Fruit fly (Drosophila melanogaster) whole organism, embryonic: ENCODE results near the gene CG2794.
A peak's percentile ranks its signal among the peaks of the same experiment; 100 is the strongest.

Experiments
- Awh ChIP-seq: fragments of 200-800 bp; sonication (Bioruptor generic); IDR thresholded peaks from 2 replicates; pipeline ENCODE4, ENCODE4 v1.3.6; 2022; ENCODE audit warnings: missing biosample characterization, missing genetic modification characterization
- BEAF-32 ChIP-seq: fragments of 200-800 bp; sonication (Bioruptor generic); optimal IDR thresholded peaks from 3 replicates; lab custom pipeline; 2017; ENCODE audit warnings: missing biosample characterization, missing genetic modification characterization, mild to moderate bottlenecking, moderate library complexity, missing genetic modification reagents
- Bteb2 ChIP-seq: fragments of 200-800 bp; sonication (Bioruptor generic); optimal IDR thresholded peaks from 2 replicates; lab custom pipeline; 2016; ENCODE audit warnings: missing biosample characterization, missing genetic modification characterization
- CG10979 ChIP-seq: fragments of 200-800 bp; sonication (Bioruptor generic); optimal IDR thresholded peaks from 2 replicates; lab custom pipeline; 2018; ENCODE audit warnings: missing biosample characterization, mild to moderate bottlenecking, missing genetic modification characterization, moderate library complexity
- CG11247 ChIP-seq: fragments of 200-800 bp; sonication (Bioruptor generic); IDR thresholded peaks from 2 replicates; pipeline ENCODE4 v1.3.6; 2022; ENCODE audit warnings: missing biosample characterization, missing genetic modification characterization
- CG11723 ChIP-seq: fragments of 200-800 bp; sonication (Bioruptor generic); optimal IDR thresholded peaks from 2 replicates; lab custom pipeline; 2017; ENCODE audit warnings: missing biosample characterization, mild to moderate bottlenecking, missing genetic modification characterization
- CG12659 ChIP-seq: fragments of 200-800 bp; sonication (Bioruptor generic); optimal IDR thresholded peaks from 3 replicates; lab custom pipeline; 2017; ENCODE audit warnings: mild to moderate bottlenecking, missing biosample characterization, missing genetic modification reagents, missing genetic modification characterization
- CG15011 ChIP-seq: fragments of 200-800 bp; sonication (Bioruptor generic); optimal IDR thresholded peaks from 3 replicates; lab custom pipeline; 2018; ENCODE audit warnings: missing biosample characterization, mild to moderate bottlenecking, missing genetic modification characterization
- CG15073 ChIP-seq: fragments of 200-800 bp; sonication (Bioruptor generic); optimal IDR thresholded peaks from 2 replicates; lab custom pipeline; 2016; ENCODE audit warnings: missing biosample characterization, missing genetic modification characterization
- CG16863 ChIP-seq: fragments of 200-800 bp; sonication (Bioruptor generic); optimal IDR thresholded peaks from 3 replicates; lab custom pipeline; 2016; ENCODE audit warnings: missing biosample characterization, missing genetic modification characterization
- CG17385 ChIP-seq: fragments of 200-800 bp; sonication (Bioruptor generic); optimal IDR thresholded peaks from 3 replicates; lab custom pipeline; 2018; ENCODE audit warnings: missing biosample characterization, mild to moderate bottlenecking, missing genetic modification characterization
- CG18011 ChIP-seq: fragments of 200-800 bp; sonication (Bioruptor generic); optimal IDR thresholded peaks from 2 replicates; lab custom pipeline; 2017; ENCODE audit warnings: missing biosample characterization, missing genetic modification characterization, mild to moderate bottlenecking, moderate library complexity, missing genotype
- CG2889 ChIP-seq: fragments of 200-800 bp; sonication (Bioruptor generic); IDR thresholded peaks from 3 replicates; pipeline ENCODE4 v1.3.6; 2022; ENCODE audit warnings: missing biosample characterization, missing genetic modification characterization
- CG3065 ChIP-seq: fragments of 200-800 bp; sonication (Bioruptor generic); optimal IDR thresholded peaks from 2 replicates; lab custom pipeline; 2016; ENCODE audit warnings: missing biosample characterization, missing genetic modification characterization
- CG3163 ChIP-seq: fragments of 200-800 bp; sonication (Bioruptor generic); optimal IDR thresholded peaks from 3 replicates; lab custom pipeline; 2016; ENCODE audit warnings: missing biosample characterization, missing genetic modification characterization
- CG32532 ChIP-seq: fragments of 200-800 bp; sonication (Bioruptor generic); IDR thresholded peaks from 2 replicates; pipeline ENCODE4 v1.3.6; 2022; ENCODE audit warnings: missing biosample characterization, missing genetic modification characterization
- CG3281 ChIP-seq: fragments of 200-800 bp; sonication (Bioruptor generic); optimal IDR thresholded peaks from 3 replicates; lab custom pipeline; 2017; ENCODE audit warnings: missing biosample characterization, mild to moderate bottlenecking, missing genetic modification characterization
- CG3838 ChIP-seq: fragments of 200-800 bp; sonication (Bioruptor generic); optimal IDR thresholded peaks from 3 replicates; lab custom pipeline; 2016; ENCODE audit warnings: missing biosample characterization, missing genetic modification characterization
- CG4360 ChIP-seq: fragments of 200-800 bp; sonication (Bioruptor generic); IDR thresholded peaks from 2 replicates; pipeline ENCODE4 v1.3.6; 2022; ENCODE audit warnings: missing biosample characterization, missing genetic modification characterization
- CG7271 ChIP-seq: fragments of 200-800 bp; sonication (Bioruptor generic); optimal IDR thresholded peaks from 2 replicates; lab custom pipeline; 2018; ENCODE audit warnings: missing biosample characterization, mild to moderate bottlenecking, missing genetic modification characterization, moderate library complexity
- CG8388 ChIP-seq: fragments of 200-800 bp; sonication (Bioruptor generic); optimal IDR thresholded peaks from 2 replicates; lab custom pipeline; 2019; ENCODE audit warnings: missing biosample characterization, mild to moderate bottlenecking, missing genetic modification characterization, moderate library complexity
- CG9727 ChIP-seq: fragments of 200-800 bp; sonication (Bioruptor generic); optimal IDR thresholded peaks from 3 replicates; lab custom pipeline; 2017; ENCODE audit warnings: missing biosample characterization, mild to moderate bottlenecking, missing genetic modification characterization
- CTCF ChIP-seq: fragments of 200-800 bp; sonication (Bioruptor generic); optimal IDR thresholded peaks from 2 replicates; lab custom pipeline; 2017; ENCODE audit warnings: missing biosample characterization, mild to moderate bottlenecking, missing genetic modification characterization, moderate library complexity
- CoRest ChIP-seq: fragments of 200-800 bp; sonication (Bioruptor generic); optimal IDR thresholded peaks from 3 replicates; lab custom pipeline; 2018; ENCODE audit warnings: missing biosample characterization, mild to moderate bottlenecking, missing genetic modification characterization, moderate library complexity
- Dip3 ChIP-seq: fragments of 200-800 bp; sonication (Bioruptor generic); optimal IDR thresholded peaks from 3 replicates; lab custom pipeline; 2016; ENCODE audit warnings: missing biosample characterization, missing genetic modification characterization
- Drgx ChIP-seq: fragments of 200-800 bp; sonication (Bioruptor generic); IDR thresholded peaks from 2 replicates; pipeline ENCODE4 v1.3.6; 2022; ENCODE audit warnings: missing biosample characterization, missing genetic modification characterization
- E2f1 ChIP-seq: fragments of 200-800 bp; sonication (Bioruptor generic); IDR thresholded peaks from 2 replicates; pipeline ENCODE4 v1.3.6; 2022; ENCODE audit warnings: missing biosample characterization, missing genetic modification characterization
- HmgD ChIP-seq: fragments of 200-800 bp; sonication (Bioruptor generic); optimal IDR thresholded peaks from 3 replicates; lab custom pipeline; 2016; ENCODE audit warnings: missing biosample characterization, missing genetic modification characterization
- Hr3 ChIP-seq: fragments of 200-800 bp; sonication (Bioruptor generic); optimal IDR thresholded peaks from 3 replicates; lab custom pipeline; 2016; ENCODE audit warnings: missing biosample characterization, missing genetic modification characterization
- Mrtf ChIP-seq: fragments of 200-800 bp; sonication (Bioruptor generic); IDR thresholded peaks from 3 replicates; pipeline ENCODE4 v1.3.6; 2022; ENCODE audit warnings: missing biosample characterization, missing genetic modification characterization
- Taf1 ChIP-seq: fragments of 200-800 bp; sonication (Bioruptor generic); IDR thresholded peaks from 2 replicates; pipeline ENCODE4 v1.3.6; 2022; ENCODE audit warnings: missing biosample characterization, missing genetic modification characterization
- ato ChIP-seq: fragments of 200-800 bp; sonication (Bioruptor generic); IDR thresholded peaks from 2 replicates; pipeline ENCODE4 v1.3.6; 2022; ENCODE audit warnings: missing biosample characterization, missing genetic modification characterization; ENCODE audit not compliant: partially characterized antibody
- az2 ChIP-seq: fragments of 200-800 bp; sonication (Bioruptor generic); optimal IDR thresholded peaks from 3 replicates; lab custom pipeline; 2016; ENCODE audit warnings: missing biosample characterization, missing genetic modification characterization
- bcd ChIP-seq: fragments of 200-800 bp; sonication (Bioruptor generic); optimal IDR thresholded peaks from 2 replicates; lab custom pipeline; 2017; ENCODE audit warnings: missing biosample characterization, mild to moderate bottlenecking, missing genetic modification characterization
- corto ChIP-seq: fragments of 200-800 bp; sonication (Bioruptor generic); optimal IDR thresholded peaks from 2 replicates; lab custom pipeline; 2016; ENCODE audit warnings: missing biosample characterization, mild to moderate bottlenecking, missing genetic modification characterization, moderate library complexity
- crc ChIP-seq: fragments of 200-800 bp; sonication (Bioruptor generic); optimal IDR thresholded peaks from 2 replicates; lab custom pipeline; 2016; ENCODE audit warnings: missing biosample characterization, missing genetic modification characterization
- disco-r ChIP-seq: fragments of 200-800 bp; sonication (Bioruptor generic); optimal IDR thresholded peaks from 2 replicates; lab custom pipeline; 2016; ENCODE audit warnings: missing biosample characterization, missing genetic modification characterization
- gcm2 ChIP-seq: fragments of 200-800 bp; sonication (Bioruptor generic); optimal IDR thresholded peaks from 2 replicates; lab custom pipeline; 2016; ENCODE audit warnings: missing biosample characterization, missing genetic modification characterization
- gro ChIP-seq: fragments of 200-800 bp; sonication (Bioruptor generic); optimal IDR thresholded peaks from 2 replicates; lab custom pipeline; 2016; ENCODE audit warnings: missing biosample characterization, missing genetic modification characterization
- her ChIP-seq: fragments of 200-800 bp; sonication (Bioruptor generic); optimal IDR thresholded peaks from 2 replicates; lab custom pipeline; 2016; ENCODE audit warnings: missing biosample characterization, missing genetic modification characterization
- inv ChIP-seq: fragments of 200-800 bp; sonication (Bioruptor generic); IDR thresholded peaks from 2 replicates; pipeline ENCODE4 v1.3.6; 2022; ENCODE audit warnings: missing biosample characterization, missing genetic modification characterization; ENCODE audit not compliant: partially characterized antibody
- jumu ChIP-seq: fragments of 200-800 bp; sonication (Bioruptor generic); optimal IDR thresholded peaks from 3 replicates; lab custom pipeline; 2016; ENCODE audit warnings: missing biosample characterization, missing genetic modification characterization
- lmd ChIP-seq: fragments of 200-800 bp; sonication (Bioruptor generic); IDR thresholded peaks from 2 replicates; pipeline ENCODE4 v1.3.6; 2022; ENCODE audit warnings: missing biosample characterization, missing genetic modification characterization
- pnt ChIP-seq: fragments of 200-800 bp; sonication (Bioruptor generic); optimal IDR thresholded peaks from 3 replicates; lab custom pipeline; 2016; ENCODE audit warnings: missing biosample characterization, missing genetic modification characterization
- repo ChIP-seq: fragments of 200-800 bp; sonication (Bioruptor generic); optimal IDR thresholded peaks from 2 replicates; lab custom pipeline; 2016; ENCODE audit warnings: missing biosample characterization, missing genetic modification characterization
- rib ChIP-seq: fragments of 200-800 bp; sonication (Bioruptor generic); IDR thresholded peaks from 2 replicates; pipeline ENCODE4 v1.3.6; 2022; ENCODE audit warnings: missing biosample characterization, missing genetic modification characterization
- sima ChIP-seq: fragments of 200-800 bp; sonication (Bioruptor generic); optimal IDR thresholded peaks from 2 replicates; lab custom pipeline; 2016; ENCODE audit warnings: missing biosample characterization, missing genetic modification characterization
- tin ChIP-seq: fragments of 200-800 bp; sonication (Bioruptor generic); optimal IDR thresholded peaks from 3 replicates; lab custom pipeline; 2016; ENCODE audit warnings: missing biosample characterization, missing genetic modification characterization
- tup ChIP-seq: fragments of 200-800 bp; sonication (Bioruptor generic); optimal IDR thresholded peaks from 2 replicates; lab custom pipeline; 2016; ENCODE audit warnings: missing biosample characterization, mild to moderate bottlenecking, missing genetic modification characterization, moderate library complexity
- vnd ChIP-seq: fragments of 200-800 bp; sonication (Bioruptor generic); IDR thresholded peaks from 3 replicates; pipeline ENCODE4 v1.3.6; 2022; ENCODE audit warnings: missing biosample characterization, missing genetic modification characterization; ENCODE audit not compliant: partially characterized antibody
- zen2 ChIP-seq: fragments of 200-800 bp; sonication (Bioruptor generic); IDR thresholded peaks from 3 replicates; pipeline ENCODE4 v1.3.6; 2022; ENCODE audit warnings: missing biosample characterization, missing genetic modification characterization; ENCODE audit not compliant: partially characterized antibody

CG2794 gene

DNA sequence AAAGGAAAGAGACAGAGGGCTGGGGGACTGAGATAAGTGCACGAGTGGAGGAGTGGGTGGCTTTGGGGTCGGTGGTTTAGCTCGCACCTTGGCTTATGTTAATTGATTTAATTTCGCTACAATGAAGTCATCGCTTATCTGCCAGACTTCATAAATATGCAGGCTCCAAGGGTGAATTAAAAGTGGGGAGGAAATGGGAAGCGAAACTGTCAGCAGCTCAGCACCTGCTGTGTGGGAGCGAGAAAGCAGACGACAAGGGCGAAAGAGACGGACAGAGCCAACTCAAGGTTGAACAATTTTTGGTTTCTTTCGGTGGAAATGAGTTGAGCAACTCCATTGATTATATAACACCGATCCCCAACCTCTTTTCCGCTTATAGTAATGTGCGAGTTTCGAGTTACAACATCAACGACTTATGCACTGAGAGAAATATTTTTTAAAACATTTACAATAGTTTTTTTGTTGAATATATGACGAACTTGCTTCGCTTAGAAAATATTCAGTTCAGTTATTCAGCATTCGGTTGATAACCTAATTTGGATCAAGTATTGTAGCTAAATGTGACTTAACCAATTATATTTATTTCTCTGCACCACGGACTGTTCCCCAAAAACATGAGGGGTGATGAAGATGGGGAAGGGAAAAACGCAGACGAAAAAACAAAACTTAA is 43.5 kb upstream of the CG2794 start (continued):
- TF ChIP-seq Awh (GFP tag; lab: Robert Waterston, UW) = peak; percentile 81
- no peak for TF ChIP-seq BEAF-32 (GFP tag; lab: Kevin White, UChicago)
- TF ChIP-seq bcd (GFP tag; lab: Kevin White, UChicago) = peak; percentile 71
- TF ChIP-seq CG11723 (GFP tag; lab: Kevin White, UChicago) = peak; percentile 72
- peak; percentile 40 for TF ChIP-seq Dip3 (GFP tag; lab: Kevin White, UChicago)
- TF ChIP-seq CG3163 (GFP tag; lab: Kevin White, UChicago) = peak; percentile 39
- TF ChIP-seq CG3281 (GFP tag; lab: Kevin White, UChicago) = peak; percentile 25
- TF ChIP-seq CG4360 (GFP tag; lab: Robert Waterston, UW) = no peak
- TF ChIP-seq CG15011 (GFP tag; lab: Kevin White, UChicago) = no peak
- peak; percentile 69 for TF ChIP-seq CG3838 (GFP tag; lab: Kevin White, UChicago)
- TF ChIP-seq inv (GFP tag; lab: Robert Waterston, UW) = no peak
- TF ChIP-seq repo = peak; percentile 76
- TF ChIP-seq CG18011 (GFP tag; lab: Kevin White, UChicago) = peak; percentile 45
- TF ChIP-seq CG16863 (GFP tag; lab: Kevin White, UChicago) = peak; percentile 77
- no peak for TF ChIP-seq rib
- peak; percentile 75 for TF ChIP-seq disco-r (GFP tag; lab: Kevin White, UChicago)
- TF ChIP-seq Mrtf (GFP tag; lab: Robert Waterston, UW) = peak; percentile 71
- peak; percentile 67 for TF ChIP-seq tup (GFP tag; lab: Kevin White, UChicago)
- TF ChIP-seq ato (GFP tag; lab: Robert Waterston, UW) = no peak
- peak; percentile 93 for TF ChIP-seq CG8388 (GFP tag; lab: Kevin White, UChicago)
- TF ChIP-seq CG2889 = peak; percentile 56; the same call in 1 of the 3 replicates
- peak; percentile 60 for TF ChIP-seq CG3065 (GFP tag; lab: Kevin White, UChicago)
- TF ChIP-seq her (GFP tag; lab: Kevin White, UChicago) = peak; percentile 75
- no peak for TF ChIP-seq zen2 (GFP tag; lab: Robert Waterston, UW)
- peak; percentile 36 for TF ChIP-seq gro (GFP tag; lab: Kevin White, UChicago)
- peak; percentile 86 for TF ChIP-seq tin (GFP tag; lab: Kevin White, UChicago)
- TF ChIP-seq az2 = peak; percentile 90
- peak; percentile 52 for TF ChIP-seq CG11247 (GFP tag; lab: Robert Waterston, UW)
- TF ChIP-seq CG9727 = peak; percentile 90
- peak; percentile 84 for TF ChIP-seq CG17385 (GFP tag; lab: Kevin White, UChicago)
- TF ChIP-seq CTCF (GFP tag; lab: Kevin White, UChicago) = no peak
- TF ChIP-seq lmd (GFP tag; lab: Robert Waterston, UW) = peak; percentile 79
- peak; percentile 83 for TF ChIP-seq CG12659 (GFP tag; lab: Kevin White, UChicago)
- peak; percentile 44 for TF ChIP-seq crc (GFP tag; lab: Kevin White, UChicago)
- TF ChIP-seq corto (GFP tag; lab: Kevin White, UChicago) = no peak
- TF ChIP-seq jumu (GFP tag; lab: Kevin White, UChicago) = peak; percentile 84
- TF ChIP-seq gcm2 (GFP tag; lab: Kevin White, UChicago) = peak; percentile 49
- TF ChIP-seq CG15073 = peak; percentile 36
- peak; percentile 77 for TF ChIP-seq Hr3
- peak; percentile 91 for TF ChIP-seq CoRest (tag; lab: Kevin White, UChicago)
- peak; percentile 92 for TF ChIP-seq CG10979 (tag; lab: Kevin White, UChicago)
- TF ChIP-seq E2f1 (GFP tag; lab: Robert Waterston, UW) = peak; percentile 81
- peak; percentile 21 for TF ChIP-seq CG7271 (tag; lab: Kevin White, UChicago)
- no peak for TF ChIP-seq vnd (GFP tag; lab: Robert Waterston, UW)
- peak; percentile 29 for TF ChIP-seq sima
- TF ChIP-seq Bteb2 = peak; percentile 65
- TF ChIP-seq CG32532 (GFP tag; lab: Robert Waterston, UW) = peak; percentile 53
- TF ChIP-seq Taf1 (GFP tag; lab: Robert Waterston, UW) = no peak
- 0 out of 2 replicates have a peak, but pooled peaks have one; percentile 26 for TF ChIP-seq Drgx
- TF ChIP-seq pnt = peak; percentile 84
- TF ChIP-seq HmgD (GFP tag; lab: Kevin White, UChicago) = peak; percentile 65
